Worm (Caenorhabditis elegans): ENCODE data around the gene nceh-1.

The nceh-1 gene

ce11 chrV:19402855-19403254 is 25.6 kb downstream of the nceh-1 start, which contains the start of gene C25F9.12:
Gene C25F9.12, minus strand, starts transcription at chrV:19402955.
- TF ChIP-seq zfp-3 (GFP tag; conservative IDR thresholded peaks at IDR 0.05) = no peak
- no peak for TF ChIP-seq nhr-41 (GFP tag; IDR thresholded peaks at IDR 0.05)
- TF ChIP-seq set-16 (GFP tag; IDR thresholded peaks at IDR 0.05) = no peak
- TF ChIP-seq nhr-28 (tag; optimal IDR thresholded peaks at IDR 0.05) = no peak
- TF ChIP-seq ceh-20 (GFP tag; IDR thresholded peaks at IDR 0.05) = no peak
- no peak for TF ChIP-seq vab-7 (GFP tag; IDR thresholded peaks at IDR 0.05)
- no peak for TF ChIP-seq spr-1 (tag; optimal IDR thresholded peaks at IDR 0.05)
- TF ChIP-seq jun-1 (tag; optimal IDR thresholded peaks at IDR 0.05) = no peak
- TF ChIP-seq lin-38 (GFP tag; IDR thresholded peaks at IDR 0.05) = no peak
- TF ChIP-seq sdz-12 (GFP tag; optimal IDR thresholded peaks at IDR 0.05) = no peak
- no peak for TF ChIP-seq nhr-25 (tag; optimal IDR thresholded peaks at IDR 0.05; ENCODE audit: borderline replicate concordance, insufficient read depth)

ce11 chrV:19403619-19404018 is 26.4 kb downstream of the nceh-1 start:
- TF ChIP-seq aha-1 (tag) (peak; percentile 60), attf-4 (tag; optimal IDR thresholded peaks at IDR 0.05) (no peak)

ce11 chrV:19405276-19405815 is 28.1 kb downstream of the nceh-1 start, which contains the start of the genes C25F9.6 and C25F9.10:
Gene C25F9.6, minus strand, starts transcription at chrV:19405326.
Gene C25F9.10, plus strand, starts transcription at chrV:19405729.
- TF ChIP-seq hlh-11 (tag; optimal IDR thresholded peaks at IDR 0.05) (peak; percentile 28), dmd-6 (GFP tag; IDR thresholded peaks at IDR 0.05) (peak; percentile 55), egl-43 (GFP tag; IDR thresholded peaks at IDR 0.05) (no peak), cey-2 (tag; optimal IDR thresholded peaks at IDR 0.05; ENCODE audit: borderline replicate concordance, insufficient read depth) (no peak), T26A8.4 (GFP tag; IDR thresholded peaks at IDR 0.05) (no peak), dve-1 (tag; optimal IDR thresholded peaks at IDR 0.05; ENCODE audit: insufficient read depth) (peak; percentile 18), ces-1 (GFP tag; optimal IDR thresholded peaks at IDR 0.05) (no peak), fos-1 (tag; optimal IDR thresholded peaks at IDR 0.05) (no peak), nhr-76 (tag; optimal IDR thresholded peaks at IDR 0.05) (no peak), nhr-28 (tag; optimal IDR thresholded peaks at IDR 0.05) (peak; percentile 63), unc-62 (GFP tag; optimal IDR thresholded peaks at IDR 0.05 in 1 of 2) (peak in 1 of 2 experiments; percentile 2), unc-62 (tag; optimal IDR thresholded peaks at IDR 0.05) (no peak), mdt-29 (GFP tag; IDR thresholded peaks at IDR 0.05) (no peak), daf-16 (GFP tag; optimal IDR thresholded peaks at IDR 0.05) (no peak), daf-16 (tag; optimal IDR thresholded peaks at IDR 0.05) (peak; percentile 65), pqm-1 (tag; optimal IDR thresholded peaks at IDR 0.05) (peak; percentile 62), dmd-8 (GFP tag; IDR thresholded peaks at IDR 0.05) (no peak), aha-1 (tag) (peak; percentile 39), arid-1 (GFP tag; conservative IDR thresholded peaks at IDR 0.05) (no peak), nhr-102 (tag; optimal IDR thresholded peaks at IDR 0.05) (no peak), F37D6.2 (tag; optimal IDR thresholded peaks at IDR 0.05) (no peak), nhr-10 (tag; optimal IDR thresholded peaks at IDR 0.05) (no peak)

- TF ChIP-seq jun-1 (tag; optimal IDR thresholded peaks at IDR 0.05) = no peak
- no peak for TF ChIP-seq zip-11 (GFP tag; IDR thresholded peaks at IDR 0.05)
- TF ChIP-seq dmd-6 (GFP tag; IDR thresholded peaks at IDR 0.05) = peak; percentile 53; the same call in 1 of the 2 replicates
- no peak for TF ChIP-seq dpl-1 (GFP tag; optimal IDR thresholded peaks at IDR 0.05)
- no peak for TF ChIP-seq ZK337.2 (GFP tag; IDR thresholded peaks at IDR 0.05)
- TF ChIP-seq lin-38 (GFP tag; IDR thresholded peaks at IDR 0.05) = no peak
- no peak for TF ChIP-seq ceh-82 (tag; optimal IDR thresholded peaks at IDR 0.05)
- no peak for TF ChIP-seq rbr-2 (tag; optimal IDR thresholded peaks at IDR 0.05)
- no peak for TF ChIP-seq Y105C5A.15 (GFP tag; IDR thresholded peaks at IDR 0.05)
- peak; percentile 12 for TF ChIP-seq duxl-1 (tag; optimal IDR thresholded peaks at IDR 0.05; ENCODE audit: poor library complexity)
- TF ChIP-seq attf-4 (tag; optimal IDR thresholded peaks at IDR 0.05) = no peak
- TF ChIP-seq aly-2 (tag; optimal IDR thresholded peaks at IDR 0.05) = no peak
- TF ChIP-seq fos-1 (tag; optimal IDR thresholded peaks at IDR 0.05) = no peak
- TF ChIP-seq snpc-4 (tag; optimal IDR thresholded peaks at IDR 0.05) = no peak
- no peak for TF ChIP-seq daf-16 (GFP tag; optimal IDR thresholded peaks at IDR 0.05)
- TF ChIP-seq daf-16 (tag; optimal IDR thresholded peaks at IDR 0.05) = peak; percentile 66
- no peak for TF ChIP-seq zfp-3 (GFP tag; conservative IDR thresholded peaks at IDR 0.05)
- TF ChIP-seq unc-130 (GFP tag; optimal IDR thresholded peaks at IDR 0.05) = no peak
- TF ChIP-seq dve-1 (tag; optimal IDR thresholded peaks at IDR 0.05; ENCODE audit: insufficient read depth) = peak; percentile 56
- TF ChIP-seq nhr-237 (tag; optimal IDR thresholded peaks at IDR 0.05) = no peak
- TF ChIP-seq lim-7 (GFP tag; IDR thresholded peaks at IDR 0.05) = no peak
- peak; percentile 48 for TF ChIP-seq hlh-11 (tag; optimal IDR thresholded peaks at IDR 0.05)
- TF ChIP-seq daf-8 (GFP tag; IDR thresholded peaks at IDR 0.05) = no peak
Observed at ce11 chrV:19410663-19411062, 33.4 kb downstream of the nceh-1 start, which contains the start of gene C25F9.5. Gene C25F9.5, minus strand, starts transcription at chrV:19410857.

Data from whole organism, L4 larva.